Worm (Caenorhabditis elegans) whole organism, young adult: ENCODE measurements around the gene C36A4.11.

Experiments
- B0019.2 ChIP-seq: fragments of 200-800 bp; sonication (Bioruptor generic); conservative IDR thresholded peaks from 2 replicates; pipeline ENCODE4 v1.3.6; 2022; ENCODE audit warnings: missing genetic modification reagents, missing genetic modification characterization, missing compliant biosample characterization
- B0336.3 ChIP-seq: fragments of 200-800 bp; sonication (Bioruptor generic); IDR thresholded peaks from 2 replicates; pipeline ENCODE4 v1.3.6; 2022; ENCODE audit warnings: missing genetic modification characterization, missing compliant biosample characterization
- D2030.7 ChIP-seq: fragments of 200-800 bp; sonication (Bioruptor generic); IDR thresholded peaks from 2 replicates; pipeline ENCODE4 v1.3.6; 2022; ENCODE audit warnings: missing genetic modification reagents, missing genetic modification characterization, missing compliant biosample characterization
- F10E7.11 ChIP-seq: sonication (generic microtip); optimal IDR thresholded peaks from 2 replicates; lab custom pipeline; 2017; ENCODE audit warnings: mild to moderate bottlenecking, missing genetic modification characterization, moderate library complexity, missing compliant biosample characterization
- F22D6.2 ChIP-seq: sonication (generic microtip); optimal IDR thresholded peaks from 2 replicates; lab custom pipeline; 2016; ENCODE audit warnings: mild to moderate bottlenecking, missing genetic modification characterization, missing compliant biosample characterization
- F39B2.1 ChIP-seq: fragments of 200-800 bp; sonication (Bioruptor generic); IDR thresholded peaks from 2 replicates; pipeline ENCODE4 v1.3.6; 2022; ENCODE audit warnings: missing genetic modification reagents, missing genetic modification characterization, missing compliant biosample characterization
- F55B11.4 ChIP-seq: sonication (generic microtip); optimal IDR thresholded peaks from 2 replicates; lab custom pipeline; 2016; ENCODE audit warnings: missing compliant biosample characterization, missing genetic modification characterization, borderline replicate concordance; ENCODE audit not compliant: insufficient read depth
- Y53G8AR.9 ChIP-seq: fragments of 200-800 bp; sonication (Bioruptor generic); conservative IDR thresholded peaks from 2 replicates; pipeline ENCODE4 v1.3.6; 2022; ENCODE audit warnings: missing genetic modification reagents, missing genetic modification characterization, missing compliant biosample characterization
- Y56A3A.18 ChIP-seq: fragments of 200-800 bp; sonication (Bioruptor generic); IDR thresholded peaks from 2 replicates; pipeline ENCODE4 v1.3.6; 2022; ENCODE audit warnings: missing genetic modification reagents, missing genetic modification characterization, missing compliant biosample characterization
- Y79H2A.3 ChIP-seq: fragments of 200-800 bp; sonication (Bioruptor generic); conservative IDR thresholded peaks from 2 replicates; pipeline ENCODE4 v1.3.6; 2022; ENCODE audit warnings: missing genetic modification reagents, missing genetic modification characterization, missing compliant biosample characterization
- ZK185.1 ChIP-seq: sonication (generic microtip); optimal IDR thresholded peaks from 2 replicates; lab custom pipeline; 2016; ENCODE audit warnings: mild to moderate bottlenecking, missing genetic modification characterization, missing compliant biosample characterization; ENCODE audit not compliant: poor library complexity, severe bottlenecking
- akir-1 ChIP-seq: fragments of 200-800 bp; sonication (Bioruptor generic); optimal IDR thresholded peaks from 2 replicates; lab custom pipeline; 2018; ENCODE audit warnings: mild to moderate bottlenecking, missing genetic modification characterization, moderate library complexity, missing compliant biosample characterization
- aptf-3 ChIP-seq: fragments of 200-800 bp; sonication (Bioruptor generic); IDR thresholded peaks from 2 replicates; pipeline ENCODE4 v1.3.6; 2022; ENCODE audit warnings: missing genetic modification characterization, missing compliant biosample characterization
- attf-6 ChIP-seq: fragments of 200-800 bp; sonication (Bioruptor generic); IDR thresholded peaks from 2 replicates; pipeline ENCODE4 v1.3.6; 2022; ENCODE audit warnings: missing genetic modification reagents, missing genetic modification characterization, missing compliant biosample characterization
- cebp-1 ChIP-seq, 2 experiments: fragments of 200-800 bp in 1 of 2; sonication (Bioruptor generic) in 1 of 2; sonication (generic microtip) in 1 of 2; IDR thresholded peaks in 1 of 2; optimal IDR thresholded peaks in 1 of 2; 2 replicates each; pipeline versions ENCODE4 v1.3.6 to Lab custom; 2017 to 2022; ENCODE audit warnings: missing compliant biosample characterization in 2 of 2, missing genetic modification characterization in 2 of 2, mild to moderate bottlenecking in 1 of 2, missing genetic modification reagents in 1 of 2, moderate library complexity in 1 of 2
- ceh-40 ChIP-seq: fragments of 200-800 bp; sonication (Bioruptor generic); IDR thresholded peaks from 2 replicates; pipeline ENCODE4 v1.3.6; 2022; ENCODE audit warnings: missing genetic modification characterization, missing compliant biosample characterization
- ceh-79 ChIP-seq: sonication (generic microtip); optimal IDR thresholded peaks from 2 replicates; lab custom pipeline; 2017; ENCODE audit warnings: mild to moderate bottlenecking, missing genetic modification characterization, missing compliant biosample characterization
- chd-7 ChIP-seq: sonication (generic microtip); optimal IDR thresholded peaks from 2 replicates; lab custom pipeline; 2016; ENCODE audit warnings: mild to moderate bottlenecking, missing genetic modification characterization, moderate library complexity, missing compliant biosample characterization
- die-1 ChIP-seq: sonication (generic microtip); optimal IDR thresholded peaks from 2 replicates; lab custom pipeline; 2016; ENCODE audit warnings: missing genotype, mild to moderate bottlenecking, missing genetic modification characterization, missing compliant biosample characterization
- dox-1 ChIP-seq: fragments of 200-800 bp; sonication (Bioruptor generic); IDR thresholded peaks from 2 replicates; pipeline ENCODE4 v1.3.6; 2022; ENCODE audit warnings: missing genetic modification reagents, missing genetic modification characterization, missing compliant biosample characterization
- efl-1 ChIP-seq: fragments of 150-350 bp; optimal IDR thresholded peaks from 2 replicates; lab custom pipeline; 2014; ENCODE audit warnings: missing biosample characterization, missing genetic modification reagents, missing genetic modification characterization
- egl-18 ChIP-seq: fragments of 200-800 bp; sonication (Bioruptor generic); IDR thresholded peaks from 2 replicates; pipeline ENCODE4 v1.3.6; 2022; ENCODE audit warnings: missing genetic modification reagents, missing genetic modification characterization, missing compliant biosample characterization
- ekl-4 ChIP-seq: fragments of 200-800 bp; sonication (Bioruptor generic); IDR thresholded peaks from 2 replicates; pipeline ENCODE4 v1.3.6; 2022; ENCODE audit warnings: missing genetic modification reagents, missing genetic modification characterization, missing compliant biosample characterization
- fkh-3 ChIP-seq: sonication (generic microtip); optimal IDR thresholded peaks from 2 replicates; lab custom pipeline; 2016; ENCODE audit warnings: mild to moderate bottlenecking, missing genetic modification characterization, missing compliant biosample characterization
- hlh-12 ChIP-seq: sonication (generic microtip); optimal IDR thresholded peaks from 2 replicates; lab custom pipeline; 2016; ENCODE audit warnings: missing genetic modification characterization, missing compliant biosample characterization
- hrde-1 ChIP-seq: sonication (generic microtip); optimal IDR thresholded peaks from 2 replicates; lab custom pipeline; 2016; ENCODE audit warnings: missing genetic modification characterization, mild to moderate bottlenecking, missing compliant biosample characterization, moderate library complexity, missing genotype, missing genetic modification reagents, borderline replicate concordance
- hsf-1 ChIP-seq: fragments of 200-800 bp; sonication (Bioruptor generic); IDR thresholded peaks from 2 replicates; pipeline ENCODE4 v1.3.6; 2022; ENCODE audit warnings: missing genetic modification reagents, missing genetic modification characterization, missing compliant biosample characterization
- lag-1 ChIP-seq: fragments of 200-800 bp; sonication (Bioruptor generic); IDR thresholded peaks from 2 replicates; pipeline ENCODE4 v1.3.6; 2022; ENCODE audit warnings: missing genetic modification reagents, missing genetic modification characterization, missing compliant biosample characterization
- lin-26 ChIP-seq: fragments of 200-800 bp; sonication (Bioruptor generic); IDR thresholded peaks from 2 replicates; pipeline ENCODE4 v1.3.6; 2022; ENCODE audit warnings: missing genetic modification reagents, missing genetic modification characterization, missing compliant biosample characterization
- lsl-1 ChIP-seq: fragments of 200-800 bp; sonication (Bioruptor generic); optimal IDR thresholded peaks from 2 replicates; lab custom pipeline; 2018; ENCODE audit warnings: mild to moderate bottlenecking, missing genetic modification characterization, moderate library complexity, missing compliant biosample characterization
- madf-3 ChIP-seq: fragments of 200-800 bp; sonication (Bioruptor generic); IDR thresholded peaks from 2 replicates; pipeline ENCODE4 v1.3.6; 2022; ENCODE audit warnings: missing genetic modification reagents, missing genetic modification characterization, missing compliant biosample characterization
- madf-8 ChIP-seq: fragments of 200-800 bp; sonication (Bioruptor generic); conservative IDR thresholded peaks from 2 replicates; pipeline ENCODE4 v1.3.6; 2022; ENCODE audit warnings: missing genetic modification reagents, missing genetic modification characterization, missing compliant biosample characterization
- nfya-1 ChIP-seq: sonication (generic microtip); optimal IDR thresholded peaks from 2 replicates; lab custom pipeline; 2017; ENCODE audit warnings: antibody characterized with exemption, missing compliant biosample characterization, missing genetic modification characterization, borderline replicate concordance; ENCODE audit not compliant: insufficient read depth
- nfya-2 ChIP-seq: fragments of 200-800 bp; sonication (Bioruptor generic); IDR thresholded peaks from 2 replicates; pipeline ENCODE4 v1.3.6; 2022; ENCODE audit warnings: missing genetic modification reagents, missing genetic modification characterization, missing compliant biosample characterization
- nhr-80 ChIP-seq: sonication (generic microtip); optimal IDR thresholded peaks from 2 replicates; lab custom pipeline; 2016; ENCODE audit warnings: missing genetic modification characterization, missing compliant biosample characterization
- sea-2 ChIP-seq: fragments of 200-800 bp; sonication (Bioruptor generic); IDR thresholded peaks from 2 replicates; pipeline ENCODE4 v1.3.6; 2022; ENCODE audit warnings: missing genetic modification characterization, missing compliant biosample characterization
- snpc-1.1 ChIP-seq: sonication (generic microtip); optimal IDR thresholded peaks from 2 replicates; lab custom pipeline; 2017; ENCODE audit warnings: missing genetic modification characterization, mild to moderate bottlenecking, missing compliant biosample characterization, antibody characterized with exemption, moderate library complexity, missing genotype, missing genetic modification reagents; ENCODE audit not compliant: insufficient read depth
- tbx-9 ChIP-seq: sonication (generic microtip); optimal IDR thresholded peaks from 2 replicates; lab custom pipeline; 2016; ENCODE audit warnings: borderline replicate concordance, missing genetic modification characterization, inconsistent platforms, missing compliant biosample characterization
- tlf-1 ChIP-seq: fragments of 200-800 bp; sonication (Bioruptor generic); optimal IDR thresholded peaks from 2 replicates; lab custom pipeline; 2018; ENCODE audit warnings: mild to moderate bottlenecking, missing genetic modification characterization, missing compliant biosample characterization
- zfh-2 ChIP-seq: fragments of 200-800 bp; sonication (Bioruptor generic); conservative IDR thresholded peaks from 2 replicates; pipeline ENCODE4 v1.3.6; 2022; ENCODE audit warnings: missing genetic modification reagents, missing genetic modification characterization, missing compliant biosample characterization
- ztf-18 ChIP-seq: sonication (generic microtip); optimal IDR thresholded peaks from 2 replicates; lab custom pipeline; 2016; ENCODE audit warnings: missing genotype, mild to moderate bottlenecking, missing genetic modification characterization, missing compliant biosample characterization
- ztf-3 ChIP-seq: fragments of 200-800 bp; sonication (Bioruptor generic); optimal IDR thresholded peaks from 2 replicates; lab custom pipeline; 2018; ENCODE audit warnings: mild to moderate bottlenecking, missing genetic modification characterization, missing compliant biosample characterization
- ztf-6 ChIP-seq: fragments of 200-800 bp; sonication (Bioruptor generic); IDR thresholded peaks from 2 replicates; pipeline ENCODE4 v1.3.6; 2022; ENCODE audit warnings: missing genetic modification reagents, missing genetic modification characterization, missing compliant biosample characterization

C36A4.11 gene

ce11 chrIII:3867937-3868929 is 27.9 kb downstream of the C36A4.11 start:
- TF ChIP-seq snpc-1.1 (tag; lab: Kevin White, UChicago) (no peak), ztf-18 (tag; lab: Kevin White, UChicago) (peak; percentile 37), Y79H2A.3 (GFP tag; lab: Robert Waterston, UW) (0 out of 2 replicates have a peak, but pooled peaks have one; percentile 51), F55B11.4 (no peak), ceh-40 (GFP tag; lab: Robert Waterston, UW) (peak; percentile 26; the same call in 1 of the 2 replicates), lsl-1 (GFP tag; lab: Kevin White, UChicago) (peak; percentile 19), efl-1 (peak; percentile 11), Y53G8AR.9 (GFP tag; lab: Robert Waterston, UW) (peak; percentile 34; the same call in 1 of the 2 replicates), madf-3 (GFP tag; lab: Robert Waterston, UW) (peak; percentile 43; the same call in 1 of the 2 replicates), nfya-2 (GFP tag; lab: Robert Waterston, UW) (0 out of 2 replicates have a peak, but pooled peaks have one; percentile 50), dox-1 (GFP tag; lab: Robert Waterston, UW) (peak; percentile 29; the same call in 1 of the 2 replicates), D2030.7 (GFP tag; lab: Robert Waterston, UW) (no peak), cebp-1 (GFP tag; IDR thresholded peaks at IDR 0.05; lab: Robert Waterston, UW) (no peak), cebp-1 (tag; optimal IDR thresholded peaks at IDR 0.05; lab: Kevin White, UChicago) (peak; percentile 3), attf-6 (GFP tag; lab: Robert Waterston, UW) (peak; percentile 29; the same call in 1 of the 2 replicates), ekl-4 (GFP tag; lab: Robert Waterston, UW) (peak; percentile 55), B0336.3 (GFP tag; lab: Robert Waterston, UW) (peak; percentile 6; the same call in 1 of the 2 replicates), ceh-79 (no peak), fkh-3 (tag; lab: Kevin White, UChicago) (no peak), zfh-2 (GFP tag; lab: Robert Waterston, UW) (peak; percentile 59)

DNA sequence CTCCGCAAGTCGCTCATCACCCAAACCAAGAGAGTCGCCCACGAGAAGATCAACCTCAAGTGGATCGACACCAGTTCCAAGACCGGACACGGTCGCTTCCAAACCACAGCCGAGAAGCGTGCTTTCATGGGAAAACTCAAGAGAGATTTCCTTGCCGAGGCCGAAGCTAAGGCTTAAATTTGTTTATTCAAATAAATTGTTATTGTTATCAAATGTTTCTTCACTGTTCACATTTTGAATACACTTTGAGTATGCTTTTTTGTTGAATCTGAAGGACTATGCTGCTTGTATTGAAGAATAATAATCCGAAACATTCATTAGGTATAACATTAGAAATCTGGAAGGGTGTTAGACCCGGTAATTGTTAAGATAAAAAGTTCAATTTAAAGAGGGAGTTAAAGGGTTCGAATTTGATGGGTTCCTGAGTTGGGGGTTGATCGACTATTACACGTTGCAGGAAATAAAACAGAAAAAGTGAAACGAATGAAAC is 29.0 kb downstream of the C36A4.11 start:
- TF ChIP-seq B0019.2 (GFP tag; lab: Robert Waterston, UW) (no peak), egl-18 (GFP tag; lab: Robert Waterston, UW) (no peak), hsf-1 (GFP tag; lab: Robert Waterston, UW) (peak; percentile 87), Y56A3A.18 (GFP tag; lab: Robert Waterston, UW) (peak; percentile 95), ceh-40 (GFP tag; lab: Robert Waterston, UW) (peak; percentile 80; the same call in 1 of the 2 replicates), akir-1 (no peak), ztf-3 (GFP tag; lab: Kevin White, UChicago) (no peak), die-1 (tag; lab: Kevin White, UChicago) (peak; percentile 69), hrde-1 (tag; lab: Kevin White, UChicago) (peak; percentile 97), ZK185.1 (tag; lab: Kevin White, UChicago) (peak; percentile 51), chd-7 (tag; lab: Kevin White, UChicago) (peak; percentile 72), madf-8 (GFP tag; lab: Robert Waterston, UW) (peak; percentile 21), zfh-2 (GFP tag; lab: Robert Waterston, UW) (peak; percentile 67), nfya-1 (tag; lab: Kevin White, UChicago) (no peak), ztf-6 (no peak), sea-2 (no peak), nhr-80 (no peak), tbx-9 (tag; lab: Kevin White, UChicago) (no peak), lin-26 (GFP tag; lab: Robert Waterston, UW) (peak; percentile 79), F22D6.2 (tag; lab: Kevin White, UChicago) (no peak), F39B2.1 (GFP tag; lab: Robert Waterston, UW) (peak; percentile 88), hlh-12 (tag; lab: Kevin White, UChicago) (peak; percentile 35), tlf-1 (peak; percentile 88), aptf-3 (GFP tag; lab: Robert Waterston, UW) (peak; percentile 83; the same call in 1 of the 2 replicates), F10E7.11 (tag; lab: Kevin White, UChicago) (peak; percentile 86), lag-1 (GFP tag; lab: Robert Waterston, UW) (no peak)
